Worm (Caenorhabditis elegans) whole organism, L4 larva: ENCODE data around the gene bra-1.

Source experiments
- F49E8.2 ChIP-seq: sonication (generic microtip); optimal IDR thresholded peaks from 2 replicates; lab custom pipeline; 2016; ENCODE audit warnings: missing compliant biosample characterization, mild to moderate bottlenecking, missing genetic modification characterization, borderline replicate concordance
- daf-12 ChIP-seq: fragments of 150-350 bp; optimal IDR thresholded peaks from 2 replicates; lab custom pipeline; 2014; ENCODE audit warnings: missing biosample characterization, missing genetic modification reagents, missing genetic modification characterization
- daf-16 ChIP-seq, 3 experiments: sonication (generic microtip); optimal IDR thresholded peaks; 2 replicates each; lab custom pipeline; 2016 to 2017; ENCODE audit warnings: missing genetic modification characterization in 3 of 3, missing genetic modification reagents in 3 of 3, mild to moderate bottlenecking in 2 of 3, missing compliant biosample characterization in 2 of 3, missing biosample characterization in 1 of 3, moderate library complexity in 1 of 3
- egl-27 ChIP-seq: sonication (generic microtip); optimal IDR thresholded peaks from 3 replicates; lab custom pipeline; 2017; ENCODE audit warnings: missing biosample characterization, missing genetic modification reagents, missing genetic modification characterization
- jun-1 ChIP-seq: fragments of 150-350 bp; optimal IDR thresholded peaks from 2 replicates; lab custom pipeline; 2014; ENCODE audit warnings: missing biosample characterization, missing genetic modification reagents, missing genetic modification characterization
- lin-39 ChIP-seq: fragments of 150-350 bp; optimal IDR thresholded peaks from 2 replicates; lab custom pipeline; 2014; ENCODE audit warnings: missing biosample characterization, missing genetic modification reagents, missing genetic modification characterization
- lsy-2 ChIP-seq, 2 experiments: fragments of 150-350 bp in 1 of 2; sonication (generic microtip) in 1 of 2; optimal IDR thresholded peaks; 2 replicates each; lab custom pipeline; 2014 to 2017; ENCODE audit warnings: missing biosample characterization in 2 of 2, missing genetic modification characterization in 2 of 2
- rbr-2 ChIP-seq: sonication (generic microtip); optimal IDR thresholded peaks from 2 replicates; lab custom pipeline; 2016; ENCODE audit warnings: missing genotype, missing genetic modification characterization, missing compliant biosample characterization
- sdz-12 ChIP-seq: fragments of 200-800 bp; sonication (Bioruptor generic); optimal IDR thresholded peaks from 2 replicates; lab custom pipeline; 2018; ENCODE audit warnings: mild to moderate bottlenecking, missing genetic modification characterization, missing compliant biosample characterization
- ztf-11 ChIP-seq: fragments of 150-350 bp; optimal IDR thresholded peaks from 2 replicates; lab custom pipeline; 2014; ENCODE audit warnings: missing biosample characterization, missing genetic modification characterization

DNA sequence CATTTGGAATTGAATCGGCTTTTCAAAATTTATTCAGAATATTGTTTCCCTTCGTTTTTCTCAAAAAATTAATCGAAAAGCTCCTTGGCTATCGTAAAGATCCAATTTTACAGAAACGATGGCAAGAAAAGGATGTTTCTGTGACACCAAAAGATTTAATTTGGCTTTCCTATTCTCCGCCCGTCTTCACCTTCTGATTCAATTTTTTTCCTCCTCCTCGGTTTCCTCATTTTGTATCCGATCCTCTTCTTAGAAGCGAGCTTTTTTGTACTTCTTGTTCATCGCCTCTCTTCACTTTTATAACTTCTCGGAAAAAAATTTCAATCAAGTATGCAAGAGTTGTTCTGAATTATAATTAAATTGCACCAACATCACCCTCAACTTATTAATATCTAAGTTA is 11.8 kb downstream of the bra-1 start:
- TF ChIP-seq sdz-12 (GFP tag; lab: Kevin White, UChicago) (no peak), lsy-2 (tag; optimal IDR thresholded peaks at IDR 0.05; lab: Kevin White, UChicago) (no peak), egl-27 (tag; lab: Kevin White, UChicago) (no peak), lin-39 (tag; lab: Kevin White, UChicago) (no peak), daf-12 (tag; lab: Kevin White, UChicago) (no peak), rbr-2 (tag; lab: Kevin White, UChicago) (no peak), ztf-11 (tag; lab: Kevin White, UChicago) (no peak), jun-1 (tag; lab: Kevin White, UChicago) (no peak), daf-16 (GFP tag; optimal IDR thresholded peaks at IDR 0.05; lab: Kevin White, UChicago) (no peak), daf-16 (tag; optimal IDR thresholded peaks at IDR 0.05; lab: Kevin White, UChicago) (no peak), F49E8.2 (tag; lab: Kevin White, UChicago) (no peak)
